Worm (Caenorhabditis elegans) whole organism, L1 larva: ENCODE measurements around the gene nhr-111.
A peak's percentile ranks its signal among the peaks of the same experiment; 100 is the strongest.

Experiments used
- efl-1 ChIP-seq, 4 experiments: fragments of 150-350 bp; optimal IDR thresholded peaks in 3 of 4; peaks in 1 of 4; 1 replicate in 1 of 4; 2 replicates in 3 of 4; lab custom pipeline; 2014; ENCODE audit warnings: missing biosample characterization in 2 of 4, missing genetic modification characterization in 2 of 4, missing genetic modification reagents in 2 of 4
- elt-2 ChIP-seq: sonication (generic microtip); optimal IDR thresholded peaks from 2 replicates; lab custom pipeline; 2016; ENCODE audit warnings: missing genetic modification characterization, mild to moderate bottlenecking, inconsistent platforms, missing compliant biosample characterization, missing genetic modification reagents
- fkh-8 ChIP-seq: sonication (generic microtip); optimal IDR thresholded peaks from 2 replicates; lab custom pipeline; 2016; ENCODE audit warnings: mild to moderate bottlenecking, missing genetic modification characterization, missing compliant biosample characterization
- lin-14 ChIP-seq: fragments of 200-800 bp; sonication (Bioruptor generic); optimal IDR thresholded peaks from 2 replicates; lab custom pipeline; 2018; ENCODE audit warnings: mild to moderate bottlenecking, missing genetic modification characterization, moderate library complexity, missing compliant biosample characterization
- mdl-1 ChIP-seq, 2 experiments: fragments of 150-350 bp; optimal IDR thresholded peaks; 2 replicates each; lab custom pipeline; 2014 to 2017; ENCODE audit warnings: missing biosample characterization in 2 of 2, missing genetic modification characterization in 2 of 2, inconsistent platforms in 1 of 2
- nhr-90 ChIP-seq: sonication (generic microtip); optimal IDR thresholded peaks from 2 replicates; lab custom pipeline; 2016; ENCODE audit warnings: mild to moderate bottlenecking, missing genetic modification characterization, missing compliant biosample characterization; ENCODE audit not compliant: poor library complexity
- pax-3 ChIP-seq: fragments of 200-800 bp; sonication (Bioruptor generic); optimal IDR thresholded peaks from 2 replicates; lab custom pipeline; 2018; ENCODE audit warnings: mild to moderate bottlenecking, missing genetic modification characterization, moderate library complexity, missing compliant biosample characterization
- skn-1 ChIP-seq: fragments of 150-350 bp; optimal IDR thresholded peaks from 2 replicates; lab custom pipeline; 2014; ENCODE audit warnings: missing biosample characterization, missing genetic modification characterization
- tbx-2 ChIP-seq: sonication (generic microtip); optimal IDR thresholded peaks from 2 replicates; lab custom pipeline; 2016; ENCODE audit warnings: missing genetic modification characterization, missing compliant biosample characterization

Gene nhr-111

DNA sequence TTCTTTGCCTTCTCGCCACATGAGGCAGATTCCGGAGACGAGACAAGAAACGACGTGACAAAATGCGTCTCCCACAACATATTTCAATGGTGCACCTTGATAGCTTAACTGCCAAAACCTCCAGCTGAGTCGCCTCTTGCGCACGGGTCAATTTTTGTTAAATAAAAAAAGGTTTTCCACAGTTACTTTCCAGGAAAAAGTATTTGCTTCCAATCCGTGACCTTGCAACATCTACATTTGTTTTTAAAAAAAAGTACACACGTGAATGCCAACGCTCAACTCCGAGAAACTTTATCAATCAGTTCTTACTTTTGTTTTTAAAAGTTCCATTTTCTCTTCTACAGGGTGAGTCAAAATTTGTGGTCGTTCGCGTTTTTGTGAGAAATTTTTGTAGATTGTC is 30.4 kb downstream of the nhr-111 start, which contains the start of gene F22B8.7:
TSS of gene F22B8.7 (plus strand) at position 301 of the 400 bp plus-strand sequence.
- no peak for TF ChIP-seq lin-14 (GFP tag; lab: Kevin White, UChicago)

DNA sequence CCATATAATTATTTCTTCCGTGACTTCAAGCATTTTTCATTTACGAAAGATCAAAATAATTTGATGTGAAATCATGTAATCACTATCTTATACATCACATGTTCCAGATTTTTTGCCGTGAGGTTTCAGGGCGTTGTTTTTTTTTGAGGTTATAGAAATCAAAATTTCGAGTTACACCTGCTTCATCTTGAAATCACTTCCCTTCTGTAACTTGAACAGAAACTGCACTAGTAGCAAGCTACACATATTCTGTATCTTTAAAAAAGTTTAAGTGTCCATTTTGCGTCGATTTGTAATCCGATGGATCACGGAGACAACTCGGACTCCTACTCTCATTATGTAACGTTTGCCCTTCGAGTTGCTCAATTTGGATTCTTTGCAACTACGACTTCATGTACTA is 34.0 kb downstream of the nhr-111 start, which contains the start of gene F22B8.3:
TSS of gene F22B8.3 (plus strand) at position 301 of the 400 bp plus-strand sequence.
- no peak for TF ChIP-seq efl-1 (optimal IDR thresholded peaks at IDR 0.05; lab: Kevin White, UChicago)
- TF ChIP-seq efl-1 (GFP tag; optimal IDR thresholded peaks at IDR 0.05 in 1 of 2; lab: Kevin White, UChicago), result peak in 1 of 2 experiments; percentile 58
- TF ChIP-seq skn-1 (tag; lab: Kevin White, UChicago), result no peak

DNA sequence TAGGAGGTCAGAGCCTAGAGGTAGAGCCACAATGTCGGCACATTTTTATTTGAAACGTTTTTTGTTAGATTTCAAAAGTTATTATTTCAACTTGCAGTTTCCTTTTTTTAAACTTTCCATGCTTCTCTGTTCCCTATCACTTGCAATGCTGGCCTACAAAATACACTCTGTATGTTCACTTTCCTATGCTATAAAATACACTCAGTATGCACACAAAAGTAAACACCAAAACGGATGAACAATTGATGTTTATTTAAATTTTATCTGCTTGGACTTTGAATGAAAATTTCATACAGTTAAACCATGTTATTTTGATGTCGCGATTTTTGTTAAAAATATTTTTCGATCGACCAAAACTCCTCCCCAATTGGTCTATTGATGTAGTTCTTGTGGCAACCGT is 44.0 kb downstream of the nhr-111 start:
- TF ChIP-seq tbx-2 (tag; lab: Kevin White, UChicago), result no peak

DNA sequence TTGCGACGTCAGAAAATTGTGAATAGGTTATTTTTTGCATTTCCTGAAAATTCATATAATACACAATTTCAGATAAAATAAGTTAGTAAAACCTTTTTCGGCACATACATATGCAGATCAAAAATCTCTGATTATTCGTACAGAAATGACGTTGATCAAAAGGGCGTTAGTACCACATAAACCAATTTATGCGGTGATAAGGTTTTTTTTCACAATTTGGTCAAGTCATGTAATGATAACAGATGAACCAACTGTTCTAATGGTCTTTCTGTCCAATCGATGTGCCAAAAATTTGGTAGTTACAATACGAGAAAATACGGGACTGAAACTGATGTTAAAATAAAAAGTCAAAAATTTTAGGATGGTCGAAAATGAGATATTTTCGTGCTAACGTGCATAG is 44.6 kb downstream of the nhr-111 start:
- TF ChIP-seq pax-3 (no peak), elt-2 (peak; percentile 23)

DNA sequence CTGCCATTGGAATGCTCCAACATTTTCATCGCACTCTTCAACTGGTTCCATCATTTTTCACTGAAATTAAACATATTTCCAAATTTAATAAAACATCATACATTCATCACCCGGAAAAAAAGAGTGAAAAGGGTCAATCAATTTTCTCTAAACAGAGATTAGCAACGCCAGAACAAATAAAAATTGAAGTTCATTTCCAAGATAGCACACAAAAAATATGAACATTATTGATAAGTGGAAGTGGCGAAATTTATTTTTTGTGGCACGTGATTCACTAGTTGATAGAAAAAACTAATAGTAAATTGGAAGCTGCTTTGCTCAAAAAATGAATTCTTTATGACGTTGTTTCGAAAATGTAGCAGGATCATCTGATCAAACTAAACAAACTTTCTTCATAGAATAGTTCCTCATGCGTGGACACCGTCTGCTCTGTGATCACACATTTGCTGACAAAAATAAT is 49.4 kb downstream of the nhr-111 start, which contains the start of the genes F14H3.12 and srj-29:
TSS of gene F14H3.12 (minus strand) at position 74 of the 460 bp plus-strand sequence.
TSS of gene srj-29 (plus strand) at position 410 of the 460 bp plus-strand sequence.
- TF ChIP-seq elt-2 (peak; percentile 48), fkh-8 (no peak)

DNA sequence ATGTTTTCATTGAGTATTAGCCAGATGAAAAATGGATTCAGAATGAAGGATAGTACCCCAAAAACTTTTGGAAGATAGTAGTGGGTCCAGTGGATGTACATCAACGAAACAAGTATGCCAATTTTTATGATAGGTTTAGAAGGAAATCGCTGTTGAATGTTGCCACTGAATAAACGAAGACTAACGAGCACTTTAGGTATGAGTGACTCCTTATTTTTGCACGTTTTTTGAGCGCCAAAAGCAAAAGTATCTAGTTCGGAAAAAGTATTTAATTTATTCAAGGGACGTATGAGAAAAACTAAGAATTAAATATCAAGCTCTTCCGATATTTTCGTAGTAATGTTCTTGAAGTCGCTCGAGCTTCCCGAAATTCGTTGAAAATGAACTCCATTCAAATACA is 50.8 kb downstream of the nhr-111 start, which contains the start of gene srj-10:
TSS of gene srj-10 (minus strand) at position 101 of the 400 bp plus-strand sequence.
- TF ChIP-seq mdl-1 (tag; optimal IDR thresholded peaks at IDR 0.05; lab: Kevin White, UChicago) (no peak), nhr-90 (no peak)
- TF ChIP-seq, all 84 proteins: peak for 0
